Fruit fly (Drosophila melanogaster): Measurements from ENCODE around the gene CG33796.
A peak's percentile ranks its signal among the peaks of the same experiment; 100 is the strongest.

The CG33796 gene

dm6 chr3L:16161847-16162556 lies 7.9 kb downstream of the CG33796 start:
- TF ChIP-seq pad (GFP tag; optimal IDR thresholded peaks at IDR 0.05) (peak; percentile 9), cic (GFP tag; optimal IDR thresholded peaks at IDR 0.05) (no peak), CG12768 (GFP tag; optimal IDR thresholded peaks at IDR 0.05) (peak; percentile 59), toe (GFP tag; optimal IDR thresholded peaks at IDR 0.05) (no peak), CG7045 (GFP tag; optimal IDR thresholded peaks at IDR 0.05) (peak; percentile 57), tj (GFP tag; optimal IDR thresholded peaks at IDR 0.05) (peak; percentile 3), CG14711 (tag; optimal IDR thresholded peaks at IDR 0.05) (peak; percentile 20), bab1 (GFP tag; optimal IDR thresholded peaks at IDR 0.05) (no peak), kay (GFP tag; ENCODE audit: borderline replicate concordance) (no peak), Hr96 (GFP tag; optimal IDR thresholded peaks at IDR 0.05) (peak; percentile 44), CG5204 (GFP tag; optimal IDR thresholded peaks at IDR 0.05) (peak; percentile 28), cnc (optimal IDR thresholded peaks at IDR 0.05) (no peak), CG33017 (tag; optimal IDR thresholded peaks at IDR 0.05) (peak; percentile 27), CG11617 (GFP tag; optimal IDR thresholded peaks at IDR 0.05) (peak; percentile 11), CG7101 (tag; optimal IDR thresholded peaks at IDR 0.05) (no peak)

dm6 chr3L:16161131-16161530 lies 8.8 kb downstream of the CG33796 start:
- TF ChIP-seq cnc (optimal IDR thresholded peaks at IDR 0.05) = peak; percentile 42 to 67
- no peak for TF ChIP-seq CG33017 (tag; optimal IDR thresholded peaks at IDR 0.05)

dm6 chr3L:16160420-16161069 lies 9.4 kb downstream of the CG33796 start:
- peak; percentile 72 for TF ChIP-seq kay (GFP tag; ENCODE audit: borderline replicate concordance)
- no peak for TF ChIP-seq bab1 (GFP tag; optimal IDR thresholded peaks at IDR 0.05)
- no peak for TF ChIP-seq CG33017 (tag; optimal IDR thresholded peaks at IDR 0.05)
- peak; percentile 49 for TF ChIP-seq Hr96 (GFP tag; optimal IDR thresholded peaks at IDR 0.05)
- TF ChIP-seq toe (GFP tag; optimal IDR thresholded peaks at IDR 0.05) = peak; percentile 34
- TF ChIP-seq ovo (GFP tag; optimal IDR thresholded peaks at IDR 0.05) = peak; percentile 6
- no peak for TF ChIP-seq pad (GFP tag; optimal IDR thresholded peaks at IDR 0.05)
- peak; percentile 57 for TF ChIP-seq CG7045 (GFP tag; optimal IDR thresholded peaks at IDR 0.05)
- peak; percentile 56 for TF ChIP-seq CG5204 (GFP tag; optimal IDR thresholded peaks at IDR 0.05)
- TF ChIP-seq CG14711 (tag; optimal IDR thresholded peaks at IDR 0.05) = peak; percentile 33

- TF ChIP-seq CG7045 (GFP tag; optimal IDR thresholded peaks at IDR 0.05) (no peak), CG5204 (GFP tag; optimal IDR thresholded peaks at IDR 0.05) (peak; percentile 27), CG14711 (tag; optimal IDR thresholded peaks at IDR 0.05) (peak; percentile 9)
These were observed 9.9 kb downstream of the CG33796 start for dm6 chr3L:16160073-16160398.

- TF ChIP-seq Hr96 (GFP tag; optimal IDR thresholded peaks at IDR 0.05) = no peak
- no peak for TF ChIP-seq bab1 (GFP tag; optimal IDR thresholded peaks at IDR 0.05)
- no peak for TF ChIP-seq Crg-1 (GFP tag; optimal IDR thresholded peaks at IDR 0.05)
- TF ChIP-seq Mnt (GFP tag; optimal IDR thresholded peaks at IDR 0.05) = no peak
- peak; percentile 19 for TF ChIP-seq cic (GFP tag; optimal IDR thresholded peaks at IDR 0.05)
- no peak for TF ChIP-seq CG5204 (GFP tag; optimal IDR thresholded peaks at IDR 0.05)
- peak; percentile 94 for TF ChIP-seq kay (GFP tag; ENCODE audit: borderline replicate concordance)
- no peak for TF ChIP-seq ovo (GFP tag; optimal IDR thresholded peaks at IDR 0.05)
- peak; percentile 48 for TF ChIP-seq CG12768 (GFP tag; optimal IDR thresholded peaks at IDR 0.05)
These were observed 10.5 kb downstream of the CG33796 start for dm6 chr3L:16159161-16160072.

dm6 chr3L:16158322-16158721 lies 11.6 kb downstream of the CG33796 start:
- peak; percentile 0 to 62 for TF ChIP-seq cnc (optimal IDR thresholded peaks at IDR 0.05)
- TF ChIP-seq kay (GFP tag; ENCODE audit: borderline replicate concordance) = no peak
- TF ChIP-seq Clk (GFP tag; optimal IDR thresholded peaks at IDR 0.05) = no peak
- peak; percentile 50 for TF ChIP-seq cic (GFP tag; optimal IDR thresholded peaks at IDR 0.05)
- no peak for TF ChIP-seq Mnt (GFP tag; optimal IDR thresholded peaks at IDR 0.05)
